Fruit fly (Drosophila melanogaster) whole organism, wandering third instar larva: ENCODE measurements around the gene CG11656.

Experiments used
- Jra ChIP-seq: sonication (Bioruptor generic); optimal IDR thresholded peaks from 2 replicates; lab custom pipeline; 2016; ENCODE audit warnings: missing biosample characterization, missing genetic modification characterization
- Vsx2 ChIP-seq: fragments of 200-300, 225-300 bp; sonication (Bioruptor generic); optimal IDR thresholded peaks from 2 replicates; lab custom pipeline; 2018; ENCODE audit warnings: missing biosample characterization, missing genetic modification characterization; ENCODE audit not compliant: partially characterized antibody
- br ChIP-seq: fragments of 200-800 bp; sonication (Bioruptor generic); optimal IDR thresholded peaks from 2 replicates; lab custom pipeline; 2016; ENCODE audit warnings: missing biosample characterization, missing genetic modification characterization
- psq ChIP-seq: fragments of 200-800 bp; sonication (Bioruptor generic); optimal IDR thresholded peaks from 3 replicates; lab custom pipeline; 2017; ENCODE audit warnings: missing biosample characterization, mild to moderate bottlenecking, missing genetic modification characterization, moderate library complexity
- usp ChIP-seq: fragments of >200 bp; optimal IDR thresholded peaks from 2 replicates; lab custom pipeline; 2017; ENCODE audit warnings: missing biosample characterization, missing genetic modification characterization

- no peak for TF ChIP-seq Vsx2 (GFP tag; lab: Kevin White, UChicago)
- no peak for TF ChIP-seq br (GFP tag; lab: Kevin White, UChicago)
- no peak for TF ChIP-seq usp (GFP tag; lab: Kevin White, UChicago)
- no peak for TF ChIP-seq psq (GFP tag; lab: Kevin White, UChicago)
- no peak for TF ChIP-seq Jra (GFP tag; lab: Kevin White, UChicago)
These were observed 47.1 kb upstream of the CG11656 start for dm6 chr3R:12962612-12963011.
